Worm (Caenorhabditis elegans) whole organism, young adult: Measurements from ENCODE around the gene tag-65.

Experiments used
- D2030.7 ChIP-seq: fragments of 200-800 bp; sonication (Bioruptor generic); IDR thresholded peaks from 2 replicates; pipeline ENCODE4 v1.3.6; 2022; ENCODE audit warnings: missing genetic modification reagents, missing genetic modification characterization, missing compliant biosample characterization
- F33H1.4 ChIP-seq: fragments of 200-800 bp; sonication (Bioruptor generic); IDR thresholded peaks from 2 replicates; pipeline ENCODE4 v1.3.6; 2022; ENCODE audit warnings: missing genetic modification reagents, missing genetic modification characterization, missing compliant biosample characterization
- Y53F4B.3 ChIP-seq: fragments of 200-800 bp; sonication (Bioruptor generic); IDR thresholded peaks from 2 replicates; pipeline ENCODE4 v1.3.6; 2022; ENCODE audit warnings: missing genetic modification reagents, missing genetic modification characterization, missing compliant biosample characterization
- Y95B8A.8 ChIP-seq: fragments of 200-800 bp; sonication (Bioruptor generic); IDR thresholded peaks from 2 replicates; pipeline ENCODE4 v1.3.6; 2022; ENCODE audit warnings: missing genetic modification reagents, missing genetic modification characterization, missing compliant biosample characterization
- ZK185.1 ChIP-seq: sonication (generic microtip); optimal IDR thresholded peaks from 2 replicates; lab custom pipeline; 2016; ENCODE audit warnings: mild to moderate bottlenecking, missing genetic modification characterization, missing compliant biosample characterization; ENCODE audit not compliant: poor library complexity, severe bottlenecking
- akir-1 ChIP-seq: fragments of 200-800 bp; sonication (Bioruptor generic); optimal IDR thresholded peaks from 2 replicates; lab custom pipeline; 2018; ENCODE audit warnings: mild to moderate bottlenecking, missing genetic modification characterization, moderate library complexity, missing compliant biosample characterization
- atf-7 ChIP-seq: sonication (generic microtip); optimal IDR thresholded peaks from 2 replicates; lab custom pipeline; 2017; ENCODE audit warnings: mild to moderate bottlenecking, missing genetic modification characterization, missing compliant biosample characterization
- athp-1 ChIP-seq: sonication (generic microtip); optimal IDR thresholded peaks from 2 replicates; lab custom pipeline; 2017; ENCODE audit warnings: mild to moderate bottlenecking, missing genetic modification characterization, missing compliant biosample characterization
- attf-5 ChIP-seq: fragments of 200-800 bp; sonication (Bioruptor generic); optimal IDR thresholded peaks from 2 replicates; lab custom pipeline; 2018; ENCODE audit warnings: mild to moderate bottlenecking, missing genetic modification characterization, missing compliant biosample characterization
- attf-6 ChIP-seq: fragments of 200-800 bp; sonication (Bioruptor generic); IDR thresholded peaks from 2 replicates; pipeline ENCODE4 v1.3.6; 2022; ENCODE audit warnings: missing genetic modification reagents, missing genetic modification characterization, missing compliant biosample characterization
- bed-1 ChIP-seq: fragments of 200-800 bp; sonication (Bioruptor generic); IDR thresholded peaks from 2 replicates; pipeline ENCODE4 v1.3.6; 2022; ENCODE audit warnings: missing genetic modification reagents, missing genetic modification characterization, missing compliant biosample characterization
- bed-2 ChIP-seq: fragments of 200-800 bp; sonication (Bioruptor generic); IDR thresholded peaks from 2 replicates; pipeline ENCODE4 v1.3.6; 2022; ENCODE audit warnings: missing genetic modification reagents, missing genetic modification characterization, missing compliant biosample characterization
- cebp-1 ChIP-seq, 2 experiments: fragments of 200-800 bp in 1 of 2; sonication (Bioruptor generic) in 1 of 2; sonication (generic microtip) in 1 of 2; IDR thresholded peaks in 1 of 2; optimal IDR thresholded peaks in 1 of 2; 2 replicates each; pipeline versions ENCODE4 v1.3.6 to Lab custom; 2017 to 2022; ENCODE audit warnings: missing compliant biosample characterization in 2 of 2, missing genetic modification characterization in 2 of 2, mild to moderate bottlenecking in 1 of 2, missing genetic modification reagents in 1 of 2, moderate library complexity in 1 of 2
- ceh-79 ChIP-seq: sonication (generic microtip); optimal IDR thresholded peaks from 2 replicates; lab custom pipeline; 2017; ENCODE audit warnings: mild to moderate bottlenecking, missing genetic modification characterization, missing compliant biosample characterization
- dpff-1 ChIP-seq: sonication (generic microtip); optimal IDR thresholded peaks from 2 replicates; lab custom pipeline; 2017; ENCODE audit warnings: mild to moderate bottlenecking, missing genetic modification characterization, missing compliant biosample characterization
- him-1 ChIP-seq: sonication (generic microtip); optimal IDR thresholded peaks from 2 replicates; lab custom pipeline; 2016; ENCODE audit warnings: missing genotype, missing genetic modification reagents, missing genetic modification characterization, missing compliant biosample characterization
- hlh-12 ChIP-seq: sonication (generic microtip); optimal IDR thresholded peaks from 2 replicates; lab custom pipeline; 2016; ENCODE audit warnings: missing genetic modification characterization, missing compliant biosample characterization
- hsf-1 ChIP-seq: fragments of 200-800 bp; sonication (Bioruptor generic); IDR thresholded peaks from 2 replicates; pipeline ENCODE4 v1.3.6; 2022; ENCODE audit warnings: missing genetic modification reagents, missing genetic modification characterization, missing compliant biosample characterization
- lag-1 ChIP-seq: fragments of 200-800 bp; sonication (Bioruptor generic); IDR thresholded peaks from 2 replicates; pipeline ENCODE4 v1.3.6; 2022; ENCODE audit warnings: missing genetic modification reagents, missing genetic modification characterization, missing compliant biosample characterization
- lin-26 ChIP-seq: fragments of 200-800 bp; sonication (Bioruptor generic); IDR thresholded peaks from 2 replicates; pipeline ENCODE4 v1.3.6; 2022; ENCODE audit warnings: missing genetic modification reagents, missing genetic modification characterization, missing compliant biosample characterization
- lin-40 ChIP-seq: sonication (generic microtip); optimal IDR thresholded peaks from 2 replicates; lab custom pipeline; 2016; ENCODE audit warnings: missing genetic modification characterization, mild to moderate bottlenecking, missing compliant biosample characterization, missing genotype, missing genetic modification reagents
- lin-54 ChIP-seq: fragments of 200-800 bp; sonication (Bioruptor generic); optimal IDR thresholded peaks from 2 replicates; lab custom pipeline; 2018; ENCODE audit warnings: mild to moderate bottlenecking, missing genetic modification characterization, missing compliant biosample characterization
- lsl-1 ChIP-seq: fragments of 200-800 bp; sonication (Bioruptor generic); optimal IDR thresholded peaks from 2 replicates; lab custom pipeline; 2018; ENCODE audit warnings: mild to moderate bottlenecking, missing genetic modification characterization, moderate library complexity, missing compliant biosample characterization
- madf-3 ChIP-seq: fragments of 200-800 bp; sonication (Bioruptor generic); IDR thresholded peaks from 2 replicates; pipeline ENCODE4 v1.3.6; 2022; ENCODE audit warnings: missing genetic modification reagents, missing genetic modification characterization, missing compliant biosample characterization
- madf-6 ChIP-seq: fragments of 200-800 bp; sonication (Bioruptor generic); IDR thresholded peaks from 2 replicates; pipeline ENCODE4 v1.3.6; 2022; ENCODE audit warnings: missing genetic modification reagents, missing genetic modification characterization, missing compliant biosample characterization
- madf-8 ChIP-seq: fragments of 200-800 bp; sonication (Bioruptor generic); conservative IDR thresholded peaks from 2 replicates; pipeline ENCODE4 v1.3.6; 2022; ENCODE audit warnings: missing genetic modification reagents, missing genetic modification characterization, missing compliant biosample characterization
- mcd-1 ChIP-seq: fragments of 200-800 bp; sonication (Bioruptor generic); IDR thresholded peaks from 2 replicates; pipeline ENCODE4 v1.3.6; 2022; ENCODE audit warnings: missing genetic modification reagents, missing genetic modification characterization, missing compliant biosample characterization
- mes-4 ChIP-seq: sonication (generic microtip); optimal IDR thresholded peaks from 2 replicates; lab custom pipeline; 2016; ENCODE audit warnings: missing genotype, missing genetic modification characterization, missing compliant biosample characterization
- nfya-2 ChIP-seq: fragments of 200-800 bp; sonication (Bioruptor generic); IDR thresholded peaks from 2 replicates; pipeline ENCODE4 v1.3.6; 2022; ENCODE audit warnings: missing genetic modification reagents, missing genetic modification characterization, missing compliant biosample characterization
- nhr-27 ChIP-seq: fragments of 200-800 bp; sonication (Bioruptor generic); optimal IDR thresholded peaks from 2 replicates; lab custom pipeline; 2018; ENCODE audit warnings: mild to moderate bottlenecking, missing genetic modification characterization, moderate library complexity, missing compliant biosample characterization
- nhr-80 ChIP-seq: sonication (generic microtip); optimal IDR thresholded peaks from 2 replicates; lab custom pipeline; 2016; ENCODE audit warnings: missing genetic modification characterization, missing compliant biosample characterization
- pbrm-1 ChIP-seq: fragments of 200-800 bp; sonication (Bioruptor generic); IDR thresholded peaks from 2 replicates; pipeline ENCODE4 v1.3.6; 2022; ENCODE audit warnings: missing genetic modification reagents, missing genetic modification characterization, missing compliant biosample characterization
- rcor-1 ChIP-seq: fragments of 200-800 bp; sonication (Bioruptor generic); IDR thresholded peaks from 2 replicates; pipeline ENCODE4 v1.3.6; 2022; ENCODE audit warnings: missing genetic modification reagents, missing genetic modification characterization, missing compliant biosample characterization
- rec-8 ChIP-seq, 2 experiments: sonication (generic microtip); optimal IDR thresholded peaks; 2 replicates each; lab custom pipeline; 2016; ENCODE audit warnings: mild to moderate bottlenecking in 2 of 2, missing genetic modification characterization in 2 of 2, missing genetic modification reagents in 2 of 2, missing genotype in 2 of 2, missing biosample characterization in 1 of 2, missing compliant biosample characterization in 1 of 2, moderate library complexity in 1 of 2
- snpc-4 ChIP-seq, 5 experiments: fragments of 150-350 bp in 1 of 5; sonication (generic microtip) in 4 of 5; optimal IDR thresholded peaks; 2 replicates each; lab custom pipeline; 2014 to 2018; ENCODE audit warnings: missing genetic modification characterization in 5 of 5, missing biosample characterization in 3 of 5, antibody characterized with exemption in 2 of 5, mild to moderate bottlenecking in 2 of 5, missing compliant biosample characterization in 2 of 5, missing genotype in 2 of 5, moderate library complexity in 2 of 5, missing genetic modification reagents in 1 of 5
- tbp1 ChIP-seq: fragments of 200-800 bp; sonication (Bioruptor generic); optimal IDR thresholded peaks from 2 replicates; lab custom pipeline; 2018; ENCODE audit warnings: mild to moderate bottlenecking, missing genetic modification characterization, missing compliant biosample characterization
- xnd-1 ChIP-seq: sonication (generic microtip); optimal IDR thresholded peaks from 2 replicates; lab custom pipeline; 2016; ENCODE audit warnings: missing genotype, missing genetic modification reagents, missing genetic modification characterization, missing compliant biosample characterization
- ztf-18 ChIP-seq: sonication (generic microtip); optimal IDR thresholded peaks from 2 replicates; lab custom pipeline; 2016; ENCODE audit warnings: missing genotype, mild to moderate bottlenecking, missing genetic modification characterization, missing compliant biosample characterization

Gene tag-65

DNA sequence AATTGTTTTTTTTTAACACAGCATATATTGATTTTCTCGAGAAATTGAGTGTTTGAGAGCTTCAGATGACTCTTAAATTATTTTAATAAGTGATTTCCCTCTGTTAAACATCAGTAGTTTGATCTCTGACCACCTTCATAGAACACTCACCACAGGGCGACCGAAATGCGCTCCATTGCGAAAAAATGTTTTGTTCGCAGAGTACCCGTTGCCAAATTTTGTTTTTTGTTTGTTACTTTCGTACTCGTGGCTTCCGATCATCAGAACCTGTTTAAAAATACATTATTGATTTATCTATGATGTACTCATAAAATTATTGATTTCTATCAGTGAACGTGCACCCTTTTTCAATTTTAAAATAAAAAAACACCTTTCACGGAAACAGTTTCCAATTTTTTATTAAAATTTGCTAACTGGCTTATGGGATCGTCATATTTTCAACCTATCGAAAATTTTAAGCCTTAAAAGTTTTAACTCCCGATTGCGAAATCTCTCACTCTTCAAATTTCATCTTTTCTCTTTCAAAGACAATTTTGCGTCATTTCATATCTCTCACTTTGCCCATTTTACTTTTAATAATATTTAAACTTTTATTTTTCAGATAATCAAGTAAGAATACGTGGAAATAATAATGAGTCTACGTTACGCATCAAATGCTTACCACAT lies 17.6 kb downstream of the tag-65 start, which contains the start of gene letm-1:
TSS of gene letm-1 (plus strand) at position 598 of the 666 bp plus-strand sequence.
- TF ChIP-seq madf-3 (GFP tag; lab: Robert Waterston, UW), result no peak
- peak; percentile 51 for TF ChIP-seq nhr-80 (tag; lab: Kevin White, UChicago)
- TF ChIP-seq ceh-79 (tag; lab: Kevin White, UChicago), result no peak
- TF ChIP-seq mes-4 (tag; lab: Kevin White, UChicago), result no peak
- peak; percentile 15; the same call in 1 of the 2 replicates for TF ChIP-seq lin-26 (GFP tag; lab: Robert Waterston, UW)
- no peak for TF ChIP-seq rcor-1 (GFP tag; lab: Robert Waterston, UW)
- TF ChIP-seq D2030.7 (GFP tag; lab: Robert Waterston, UW), result no peak
- peak; percentile 21 for TF ChIP-seq attf-5
- peak; percentile 15 for TF ChIP-seq ztf-18 (tag; lab: Kevin White, UChicago)
- TF ChIP-seq ZK185.1 (tag; lab: Kevin White, UChicago), result no peak
- TF ChIP-seq madf-6 (GFP tag; lab: Robert Waterston, UW), result 0 out of 2 replicates have a peak, but pooled peaks have one; percentile 18
- TF ChIP-seq pbrm-1 (GFP tag; lab: Robert Waterston, UW), result 0 out of 2 replicates have a peak, but pooled peaks have one; percentile 24
- TF ChIP-seq cebp-1 (GFP tag; IDR thresholded peaks at IDR 0.05; lab: Robert Waterston, UW), result peak; percentile 38; the same call in 1 of the 2 replicates
- peak; percentile 92 for TF ChIP-seq cebp-1 (tag; optimal IDR thresholded peaks at IDR 0.05; lab: Kevin White, UChicago)
- no peak for TF ChIP-seq Y53F4B.3 (GFP tag; lab: Robert Waterston, UW)
- TF ChIP-seq mcd-1 (GFP tag; lab: Robert Waterston, UW), result peak; percentile 14; the same call in 1 of the 2 replicates

DNA sequence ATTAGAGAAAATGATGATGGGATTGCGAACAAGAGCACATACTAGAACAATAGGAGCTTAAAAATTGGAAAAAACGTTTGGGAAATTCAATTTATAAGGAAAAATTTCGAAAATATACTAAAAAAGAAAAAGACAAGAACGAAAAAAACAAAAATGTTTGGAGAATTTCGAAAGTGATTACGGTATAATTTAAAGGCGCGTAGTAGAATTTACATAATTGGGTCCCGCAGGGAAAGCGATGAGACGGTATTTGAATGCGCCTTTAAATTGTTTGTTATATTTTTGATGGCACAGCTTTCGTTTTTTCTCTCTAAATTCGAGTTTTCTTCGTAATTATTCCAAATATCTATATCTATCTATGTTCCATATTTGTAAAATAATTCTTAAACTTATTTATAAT lies 18.3 kb downstream of the tag-65 start:
- TF ChIP-seq dpff-1 (tag; lab: Kevin White, UChicago) (no peak), snpc-4 (GFP tag; optimal IDR thresholded peaks at IDR 0.05; lab: Kevin White, UChicago) (no peak), snpc-4 (tag; optimal IDR thresholded peaks at IDR 0.05; lab: Kevin White, UChicago) (no peak), madf-6 (GFP tag; lab: Robert Waterston, UW) (peak; percentile 88), rec-8 (tag; optimal IDR thresholded peaks at IDR 0.05; lab: Kevin White, UChicago) (no peak), bed-2 (no peak), tbp1 (no peak), lin-26 (GFP tag; lab: Robert Waterston, UW) (no peak), Y95B8A.8 (GFP tag; lab: Robert Waterston, UW) (no peak), lin-40 (no peak), D2030.7 (GFP tag; lab: Robert Waterston, UW) (peak; percentile 42; the same call in 1 of the 2 replicates), madf-8 (GFP tag; lab: Robert Waterston, UW) (peak; percentile 63), hsf-1 (GFP tag; lab: Robert Waterston, UW) (peak; percentile 16; the same call in 1 of the 2 replicates), attf-6 (GFP tag; lab: Robert Waterston, UW) (no peak), nhr-27 (tag; lab: Kevin White, UChicago) (no peak), lin-54 (GFP tag; lab: Kevin White, UChicago) (peak; percentile 37), lsl-1 (peak; percentile 90), nfya-2 (no peak), athp-1 (tag; lab: Kevin White, UChicago) (no peak), hlh-12 (tag; lab: Kevin White, UChicago) (no peak), F33H1.4 (GFP tag; lab: Robert Waterston, UW) (peak; percentile 88), bed-1 (GFP tag; lab: Robert Waterston, UW) (no peak), akir-1 (GFP tag; lab: Kevin White, UChicago) (no peak), lag-1 (GFP tag; lab: Robert Waterston, UW) (no peak), xnd-1 (tag; lab: Kevin White, UChicago) (peak; percentile 80), atf-7 (tag; lab: Kevin White, UChicago) (no peak), him-1 (tag; lab: Kevin White, UChicago) (no peak)
